Fruit fly (Drosophila melanogaster) whole organism, embryonic: ENCODE measurements around the gene CG5968.
A peak's percentile ranks its signal among the peaks of the same experiment; 100 is the strongest.

ENCODE experiments used
- Atf6 ChIP-seq: fragments of 200-800 bp; sonication (Bioruptor generic); IDR thresholded peaks from 2 replicates; pipeline ENCODE4 v1.3.6; 2022; ENCODE audit warnings: missing biosample characterization, missing genetic modification characterization
- Bteb2 ChIP-seq: fragments of 200-800 bp; sonication (Bioruptor generic); optimal IDR thresholded peaks from 2 replicates; lab custom pipeline; 2016; ENCODE audit warnings: missing biosample characterization, missing genetic modification characterization
- CG10321 ChIP-seq: fragments of 200-800 bp; sonication (Bioruptor generic); IDR thresholded peaks from 2 replicates; pipeline ENCODE4 v1.3.6; 2022; ENCODE audit warnings: missing biosample characterization, missing genetic modification characterization
- CG11247 ChIP-seq: fragments of 200-800 bp; sonication (Bioruptor generic); IDR thresholded peaks from 2 replicates; pipeline ENCODE4 v1.3.6; 2022; ENCODE audit warnings: missing biosample characterization, missing genetic modification characterization
- CG11696 ChIP-seq: fragments of 200-800 bp; sonication (Bioruptor generic); IDR thresholded peaks from 2 replicates; pipeline ENCODE4 v1.3.6; 2022; ENCODE audit warnings: missing biosample characterization, missing genetic modification characterization
- CG11723 ChIP-seq: fragments of 200-800 bp; sonication (Bioruptor generic); optimal IDR thresholded peaks from 2 replicates; lab custom pipeline; 2017; ENCODE audit warnings: missing biosample characterization, mild to moderate bottlenecking, missing genetic modification characterization
- CG12299 ChIP-seq: fragments of 200-800 bp; sonication (Bioruptor generic); optimal IDR thresholded peaks from 2 replicates; lab custom pipeline; 2018; ENCODE audit warnings: missing biosample characterization, mild to moderate bottlenecking, missing genetic modification characterization
- CG15514 ChIP-seq: fragments of 200-800 bp; sonication (Bioruptor generic); optimal IDR thresholded peaks from 3 replicates; lab custom pipeline; 2017; ENCODE audit warnings: missing biosample characterization, missing genetic modification characterization, mild to moderate bottlenecking, moderate library complexity, missing genetic modification reagents
- CG17359 ChIP-seq: fragments of 200-800 bp; sonication (Bioruptor generic); optimal IDR thresholded peaks from 3 replicates; lab custom pipeline; 2018; ENCODE audit warnings: missing biosample characterization, mild to moderate bottlenecking, missing genetic modification characterization, moderate library complexity
- CG17568 ChIP-seq: fragments of 200-800 bp; sonication (Bioruptor generic); optimal IDR thresholded peaks from 2 replicates; lab custom pipeline; 2018; ENCODE audit warnings: missing biosample characterization, mild to moderate bottlenecking, missing genetic modification characterization, moderate library complexity
- CG17802 ChIP-seq: fragments of 200-800 bp; sonication (Bioruptor generic); optimal IDR thresholded peaks from 2 replicates; lab custom pipeline; 2018; ENCODE audit warnings: missing biosample characterization, mild to moderate bottlenecking, missing genetic modification characterization, moderate library complexity
- CG2129 ChIP-seq: fragments of 200-800 bp; sonication (Bioruptor generic); IDR thresholded peaks from 2 replicates; pipeline ENCODE4 v1.3.6; 2022; ENCODE audit warnings: missing biosample characterization, missing genetic modification characterization; ENCODE audit not compliant: partially characterized antibody
- CG33213 ChIP-seq: fragments of 200-800 bp; sonication (Bioruptor generic); optimal IDR thresholded peaks from 3 replicates; lab custom pipeline; 2016; ENCODE audit warnings: missing biosample characterization, missing genetic modification characterization
- CG34376 ChIP-seq: fragments of 200-800 bp; sonication (Bioruptor generic); optimal IDR thresholded peaks from 2 replicates; lab custom pipeline; 2018; ENCODE audit warnings: missing biosample characterization, mild to moderate bottlenecking, missing genetic modification characterization
- CG4854 ChIP-seq: fragments of 200-800 bp; sonication (Bioruptor generic); optimal IDR thresholded peaks from 2 replicates; lab custom pipeline; 2016; ENCODE audit warnings: missing biosample characterization, missing genetic modification characterization, inconsistent platforms
- CG6683 ChIP-seq: fragments of 200-800 bp; sonication (Bioruptor generic); optimal IDR thresholded peaks from 2 replicates; lab custom pipeline; 2017; ENCODE audit warnings: missing biosample characterization, mild to moderate bottlenecking, missing genetic modification characterization, missing genetic modification reagents
- CG9215 ChIP-seq: fragments of 200-800 bp; sonication (Bioruptor generic); IDR thresholded peaks from 2 replicates; pipeline ENCODE4 v1.3.6; 2022; ENCODE audit warnings: missing biosample characterization, missing genetic modification characterization
- CG9817 ChIP-seq: fragments of 200-800 bp; sonication (Bioruptor generic); optimal IDR thresholded peaks from 2 replicates; lab custom pipeline; 2018; ENCODE audit warnings: missing biosample characterization, mild to moderate bottlenecking, missing genetic modification characterization, moderate library complexity
- Dll ChIP-seq: fragments of 200-800 bp; sonication (Bioruptor generic); IDR thresholded peaks from 4 replicates; pipeline ENCODE4 v1.3.6; 2022; ENCODE audit warnings: missing biosample characterization, missing genetic modification characterization; ENCODE audit not compliant: partially characterized antibody
- Doc2 ChIP-seq: fragments of 200-800 bp; sonication (Bioruptor generic); IDR thresholded peaks from 2 replicates; pipeline ENCODE4 v1.3.6; 2022; ENCODE audit warnings: missing biosample characterization, missing genetic modification characterization
- Dref ChIP-seq: fragments of 200-800 bp; sonication (Bioruptor generic); IDR thresholded peaks from 2 replicates; pipeline ENCODE4 v1.3.6; 2022; ENCODE audit warnings: missing biosample characterization, missing genetic modification characterization
- Lhr ChIP-seq: fragments of 200-800 bp; sonication (Bioruptor generic); optimal IDR thresholded peaks from 3 replicates; lab custom pipeline; 2017; ENCODE audit warnings: mild to moderate bottlenecking, missing biosample characterization, missing genetic modification reagents, missing genetic modification characterization
- Mad ChIP-seq: fragments of 200-800 bp; sonication (Bioruptor generic); optimal IDR thresholded peaks from 2 replicates; lab custom pipeline; 2016; ENCODE audit warnings: missing biosample characterization, missing genetic modification characterization
- NC2β ChIP-seq: fragments of 200-800 bp; sonication (Bioruptor generic); optimal IDR thresholded peaks from 2 replicates; lab custom pipeline; 2016; ENCODE audit warnings: missing biosample characterization, missing genetic modification characterization
- Poxn ChIP-seq: fragments of 200-800 bp; sonication (Bioruptor generic); IDR thresholded peaks from 2 replicates; pipeline ENCODE4 v1.3.6; 2022; ENCODE audit warnings: missing biosample characterization, missing genetic modification characterization
- Sox102F ChIP-seq: fragments of 200-800 bp; sonication (Bioruptor generic); optimal IDR thresholded peaks from 2 replicates; lab custom pipeline; 2018; ENCODE audit warnings: missing biosample characterization, mild to moderate bottlenecking, missing genetic modification characterization, moderate library complexity
- Stat92E ChIP-seq, 3 experiments: fragments of >200 bp in 2 of 3; fragments of 200-800 bp in 1 of 3; sonication (Bioruptor generic) in 1 of 3; optimal IDR thresholded peaks; 2 replicates each; lab custom pipeline; 2017 to 2019; ENCODE audit warnings: missing biosample characterization in 3 of 3, missing genetic modification characterization in 3 of 3, mild to moderate bottlenecking in 1 of 3, moderate library complexity in 1 of 3
- TFAM ChIP-seq: fragments of 200-800 bp; sonication (Bioruptor generic); optimal IDR thresholded peaks from 2 replicates; lab custom pipeline; 2017; ENCODE audit warnings: missing biosample characterization, missing genetic modification characterization, inconsistent platforms
- Trl ChIP-seq, 3 experiments: fragments of >200 bp in 2 of 3; fragments of 200-800 bp in 1 of 3; sonication (Bioruptor generic) in 1 of 3; optimal IDR thresholded peaks; 2 replicates in 1 of 3; 3 replicates in 2 of 3; lab custom pipeline; 2016 to 2017; ENCODE audit warnings: missing biosample characterization in 1 of 3, missing genetic modification characterization in 1 of 3
- Vsx1 ChIP-seq: fragments of 200-800 bp; sonication (Bioruptor generic); optimal IDR thresholded peaks from 2 replicates; lab custom pipeline; 2017; ENCODE audit warnings: missing biosample characterization, mild to moderate bottlenecking, missing genetic modification characterization, missing genetic modification reagents
- ash1 ChIP-seq: fragments of 200-800 bp; sonication (Bioruptor generic); optimal IDR thresholded peaks from 2 replicates; lab custom pipeline; 2018; ENCODE audit warnings: missing biosample characterization, mild to moderate bottlenecking, missing genetic modification characterization
- chinmo ChIP-seq: fragments of 200-800 bp; sonication (Bioruptor generic); IDR thresholded peaks from 4 replicates; pipeline ENCODE4 v1.3.6; 2022; ENCODE audit warnings: missing biosample characterization, missing genetic modification characterization; ENCODE audit not compliant: partially characterized antibody
- chm ChIP-seq: fragments of 200-800 bp; sonication (Bioruptor generic); IDR thresholded peaks from 2 replicates; pipeline ENCODE4 v1.3.6; 2022; ENCODE audit warnings: missing biosample characterization, missing genetic modification characterization
- ci ChIP-seq: fragments of 200-800 bp; sonication (Bioruptor generic); IDR thresholded peaks from 3 replicates; pipeline ENCODE4 v1.3.6; 2022; ENCODE audit warnings: missing biosample characterization, missing genetic modification characterization
- crc ChIP-seq: fragments of 200-800 bp; sonication (Bioruptor generic); optimal IDR thresholded peaks from 2 replicates; lab custom pipeline; 2016; ENCODE audit warnings: missing biosample characterization, missing genetic modification characterization
- ken ChIP-seq: fragments of 200-800 bp; sonication (Bioruptor generic); IDR thresholded peaks from 3 replicates; pipeline ENCODE4 v1.3.6; 2022; ENCODE audit warnings: missing biosample characterization, missing genetic modification characterization
- nmo ChIP-seq: fragments of 200-800 bp; sonication (Bioruptor generic); optimal IDR thresholded peaks from 2 replicates; lab custom pipeline; 2018; ENCODE audit warnings: missing biosample characterization, mild to moderate bottlenecking, missing genetic modification characterization, moderate library complexity
- oc ChIP-seq: fragments of 200-800 bp; sonication (Bioruptor generic); optimal IDR thresholded peaks from 2 replicates; lab custom pipeline; 2018; ENCODE audit warnings: missing biosample characterization, mild to moderate bottlenecking, missing genetic modification characterization, moderate library complexity
- odd ChIP-seq: fragments of 200-800 bp; sonication (Bioruptor generic); optimal IDR thresholded peaks from 2 replicates; lab custom pipeline; 2017; ENCODE audit warnings: missing biosample characterization, mild to moderate bottlenecking, missing genetic modification characterization
- prd ChIP-seq, 3 experiments: fragments of >200 bp in 2 of 3; fragments of 200-800 bp in 1 of 3; sonication (Bioruptor generic) in 1 of 3; optimal IDR thresholded peaks in 2 of 3; IDR thresholded peaks in 1 of 3; 2 replicates in 2 of 3; 3 replicates in 1 of 3; pipeline versions ENCODE4 v1.3.6 to Lab custom; 2017 to 2022; ENCODE audit warnings: missing biosample characterization in 1 of 3, missing genetic modification characterization in 1 of 3
- sima ChIP-seq: fragments of 200-800 bp; sonication (Bioruptor generic); optimal IDR thresholded peaks from 2 replicates; lab custom pipeline; 2016; ENCODE audit warnings: missing biosample characterization, missing genetic modification characterization
- tin ChIP-seq: fragments of 200-800 bp; sonication (Bioruptor generic); optimal IDR thresholded peaks from 3 replicates; lab custom pipeline; 2016; ENCODE audit warnings: missing biosample characterization, missing genetic modification characterization
- vnd ChIP-seq: fragments of 200-800 bp; sonication (Bioruptor generic); IDR thresholded peaks from 3 replicates; pipeline ENCODE4 v1.3.6; 2022; ENCODE audit warnings: missing biosample characterization, missing genetic modification characterization; ENCODE audit not compliant: partially characterized antibody
- z ChIP-seq: fragments of 200-800 bp; sonication (Bioruptor generic); IDR thresholded peaks from 3 replicates; pipeline ENCODE4 v1.3.6; 2022; ENCODE audit warnings: missing biosample characterization, missing genetic modification characterization
- zf30C ChIP-seq: fragments of 200-800 bp; sonication (Bioruptor generic); optimal IDR thresholded peaks from 3 replicates; lab custom pipeline; 2018; ENCODE audit warnings: missing biosample characterization, mild to moderate bottlenecking, missing genetic modification characterization

The CG5968 gene

dm6 chr2L:16526015-16526518, 23.7 kb downstream of the CG5968 start (continued):
- TF ChIP-seq CG11247 (GFP tag; lab: Robert Waterston, UW) (no peak), Sox102F (GFP tag; lab: Kevin White, UChicago) (no peak), tin (GFP tag; lab: Kevin White, UChicago) (no peak), Dref (GFP tag; lab: Robert Waterston, UW) (no peak), prd (optimal IDR thresholded peaks at IDR 0.05; lab: Kevin White, UChicago) (no peak), prd (GFP tag; IDR thresholded peaks at IDR 0.05; lab: Robert Waterston, UW) (no peak), Atf6 (peak; percentile 68; the same call in 1 of the 2 replicates), Mad (GFP tag; lab: Kevin White, UChicago) (no peak), Vsx1 (peak; percentile 58), CG12299 (tag; lab: Kevin White, UChicago) (no peak), z (GFP tag; lab: Robert Waterston, UW) (no peak), chinmo (GFP tag; lab: Robert Waterston, UW) (peak; percentile 100), CG9215 (GFP tag; lab: Robert Waterston, UW) (no peak), CG17568 (GFP tag; lab: Kevin White, UChicago) (no peak), ken (GFP tag; lab: Robert Waterston, UW) (peak; percentile 53; the same call in 1 of the 3 replicates), CG34376 (GFP tag; lab: Kevin White, UChicago) (peak; percentile 91), nmo (GFP tag; lab: Kevin White, UChicago) (peak; percentile 5), CG15514 (GFP tag; lab: Kevin White, UChicago) (peak; percentile 55), vnd (GFP tag; lab: Robert Waterston, UW) (no peak), CG17359 (tag; lab: Kevin White, UChicago) (no peak), ash1 (GFP tag; lab: Kevin White, UChicago) (peak; percentile 50), zf30C (GFP tag; lab: Kevin White, UChicago) (no peak), NC2β (GFP tag; lab: Kevin White, UChicago) (no peak), Bteb2 (GFP tag; lab: Kevin White, UChicago) (no peak), oc (peak; percentile 60), sima (GFP tag; lab: Kevin White, UChicago) (no peak), Poxn (GFP tag; lab: Robert Waterston, UW) (no peak), CG10321 (GFP tag; lab: Robert Waterston, UW) (0 out of 2 replicates have a peak, but pooled peaks have one; percentile 34), CG6683 (peak; percentile 44), crc (GFP tag; lab: Kevin White, UChicago) (no peak), CG17802 (no peak), Trl (optimal IDR thresholded peaks at IDR 0.05; lab: Kevin White, UChicago) (peak; percentile 96 to 99), Trl (GFP tag; optimal IDR thresholded peaks at IDR 0.05; lab: Kevin White, UChicago) (peak; percentile 27), Stat92E (GFP tag; optimal IDR thresholded peaks at IDR 0.05; lab: Kevin White, UChicago) (peak in 2 of 3 experiments; percentile 88 to 100), CG4854 (GFP tag; lab: Kevin White, UChicago) (no peak), CG11723 (GFP tag; lab: Kevin White, UChicago) (no peak), CG33213 (GFP tag; lab: Kevin White, UChicago) (no peak), CG2129 (GFP tag; lab: Robert Waterston, UW) (no peak), TFAM (GFP tag; lab: Kevin White, UChicago) (no peak), CG9817 (tag; lab: Kevin White, UChicago) (no peak), chm (GFP tag; lab: Robert Waterston, UW) (peak; percentile 55; the same call in 1 of the 2 replicates), odd (GFP tag; lab: Kevin White, UChicago) (peak; percentile 48), Doc2 (GFP tag; lab: Robert Waterston, UW) (no peak), CG11696 (GFP tag; lab: Robert Waterston, UW) (peak; percentile 41; the same call in 1 of the 2 replicates), Lhr (GFP tag; lab: Kevin White, UChicago) (no peak), Dll (GFP tag; lab: Robert Waterston, UW) (no peak; the same call in 3 of the 4 replicates), ci (peak; percentile 74)
